Worm (Caenorhabditis elegans) whole organism, L3 larva: ENCODE measurements around the gene chil-18.
"Not testable (repeated sequence)": the region's sequence is repeated elsewhere in the genome, so short reads cannot be mapped to it uniquely, and the experiment has no call there.

Source experiments
- daf-12 ChIP-seq: fragments of 150-350 bp; optimal IDR thresholded peaks from 2 replicates; lab custom pipeline; 2014; ENCODE audit warnings: missing biosample characterization, missing genetic modification reagents, missing genetic modification characterization
- nhr-12 ChIP-seq: fragments of 150-350 bp; optimal IDR thresholded peaks from 2 replicates; lab custom pipeline; 2014; ENCODE audit warnings: missing biosample characterization, missing genetic modification characterization
- ztf-11 ChIP-seq: fragments of 150-350 bp; optimal IDR thresholded peaks from 2 replicates; lab custom pipeline; 2014; ENCODE audit warnings: missing biosample characterization, missing genetic modification characterization

DNA sequence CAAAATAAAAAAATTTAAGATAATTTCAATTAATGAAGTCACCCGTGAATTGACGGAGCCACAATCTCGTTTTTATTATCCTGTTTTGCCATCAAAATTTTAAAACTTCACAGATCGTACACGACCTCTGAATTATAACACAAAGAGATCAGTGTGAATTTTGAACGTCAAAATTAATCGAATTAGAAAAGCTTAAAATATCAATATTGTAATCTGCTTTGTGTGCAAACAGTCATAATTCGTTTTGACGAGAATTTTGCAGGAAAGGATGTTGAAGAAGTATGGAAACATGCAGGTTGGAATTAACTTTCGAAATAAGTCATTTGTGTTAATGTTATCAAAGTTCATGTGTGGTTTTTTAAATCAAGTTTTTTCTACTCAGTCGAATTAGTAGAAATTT is 13.8 kb downstream of the chil-18 start, which contains the start of gene chil-21:
- TF ChIP-seq nhr-12, daf-12, ztf-11 (tag; lab: Kevin White, UChicago): not testable (repeated sequence)
